Worm (Caenorhabditis elegans) whole organism, early embryonic: ENCODE data around the gene T04C9.1.

Experiments
- ama-1 ChIP-seq: fragments of 150-350 bp; optimal IDR thresholded peaks from 2 replicates; lab custom pipeline; 2014
- ceh-13 ChIP-seq: fragments of 200-800 bp; sonication (Bioruptor generic); optimal IDR thresholded peaks from 2 replicates; lab custom pipeline; 2018; ENCODE audit warnings: mild to moderate bottlenecking, missing genetic modification characterization, missing compliant biosample characterization
- ets-7 ChIP-seq: sonication (generic microtip); optimal IDR thresholded peaks from 2 replicates; lab custom pipeline; 2016; ENCODE audit warnings: missing genotype, missing genetic modification characterization, missing compliant biosample characterization
- flt-1 ChIP-seq: fragments of 200-800 bp; sonication (Bioruptor generic); IDR thresholded peaks from 2 replicates; pipeline ENCODE4 v1.3.6; 2022; ENCODE audit warnings: missing genetic modification characterization, missing compliant biosample characterization
- scrt-1 ChIP-seq: fragments of 200-800 bp; sonication (Bioruptor generic); IDR thresholded peaks from 2 replicates; pipeline ENCODE4 v1.3.6; 2022; ENCODE audit warnings: missing genetic modification characterization, missing compliant biosample characterization
- sea-1 ChIP-seq: fragments of 200-800 bp; sonication (Bioruptor generic); conservative IDR thresholded peaks from 2 replicates; pipeline ENCODE4 v1.3.6; 2022; ENCODE audit warnings: missing genetic modification characterization, missing compliant biosample characterization
- tra-4 ChIP-seq: sonication (generic microtip); optimal IDR thresholded peaks from 2 replicates; lab custom pipeline; 2017; ENCODE audit warnings: missing genetic modification characterization, missing compliant biosample characterization

ce11 chrIII:5988461-5988860 is 4.6 kb upstream of the T04C9.1 start:
- no peak for TF ChIP-seq ets-7 (tag; lab: Kevin White, UChicago)
- no peak for TF ChIP-seq ama-1 (lab: Kevin White, UChicago)
- TF ChIP-seq flt-1 = no peak
- no peak for TF ChIP-seq ceh-13 (GFP tag; lab: Kevin White, UChicago)
- TF ChIP-seq tra-4 = no peak
- no peak for TF ChIP-seq scrt-1 (GFP tag; lab: Robert Waterston, UW)
- no peak for TF ChIP-seq sea-1 (GFP tag; lab: Robert Waterston, UW)
